Worm (Caenorhabditis elegans): ENCODE data around the gene C05C10.5.

Gene C05C10.5

ce11 chrII:9934570-9934969, 4.3 kb upstream of the C05C10.5 start (continued):
- TF ChIP-seq ztf-28 (GFP tag; IDR thresholded peaks at IDR 0.05) = no peak
- TF ChIP-seq let-607 (tag; optimal IDR thresholded peaks at IDR 0.05) = peak in 1 of 2 experiments; percentile 16
- TF ChIP-seq tlf-1 (GFP tag; optimal IDR thresholded peaks at IDR 0.05) = no peak
- no peak for TF ChIP-seq Y67H2A.10 (GFP tag; conservative IDR thresholded peaks at IDR 0.05)

- TF ChIP-seq F22D6.2 (tag; optimal IDR thresholded peaks at IDR 0.05) = no peak
- TF ChIP-seq nhr-80 (tag; optimal IDR thresholded peaks at IDR 0.05) = peak; percentile 6
- 0 out of 2 replicates have a peak, but pooled peaks have one; percentile 11 for TF ChIP-seq nfyb-1 (GFP tag; IDR thresholded peaks at IDR 0.05)
Observed at ce11 chrII:9935044-9935599, 3.7 kb upstream of the C05C10.5 start.

- TF ChIP-seq ztf-28 (GFP tag; IDR thresholded peaks at IDR 0.05) (no peak), ama-1 (optimal IDR thresholded peaks at IDR 0.05) (peak; percentile 4), ama-1 (GFP tag; optimal IDR thresholded peaks at IDR 0.05) (no peak), ztf-22 (GFP tag; optimal IDR thresholded peaks at IDR 0.05) (no peak)
Observed at ce11 chrII:9935664-9936063, 3.2 kb upstream of the C05C10.5 start.

ce11 chrII:9936859-9937258, 2.0 kb upstream of the C05C10.5 start, which contains the start of gene C05C10.3:
C05C10.3 (minus strand) TSS chrII:9936893.
- TF ChIP-seq repo-1 (tag; optimal IDR thresholded peaks at IDR 0.05) = no peak
- no peak for TF ChIP-seq rec-8 (tag; optimal IDR thresholded peaks at IDR 0.05)
- TF ChIP-seq ekl-4 (GFP tag; IDR thresholded peaks at IDR 0.05) = 0 out of 2 replicates have a peak, but pooled peaks have one; percentile 48
- TF ChIP-seq dox-1 (GFP tag; IDR thresholded peaks at IDR 0.05) = 0 out of 2 replicates have a peak, but pooled peaks have one; percentile 4

- TF ChIP-seq madf-10 (tag; optimal IDR thresholded peaks at IDR 0.05) (peak; percentile 34), ztf-18 (tag; optimal IDR thresholded peaks at IDR 0.05) (peak; percentile 6), ztf-3 (GFP tag; optimal IDR thresholded peaks at IDR 0.05) (no peak), mcd-1 (GFP tag; IDR thresholded peaks at IDR 0.05) (peak; percentile 47; the same call in 1 of the 2 replicates), madf-6 (GFP tag; IDR thresholded peaks at IDR 0.05) (0 out of 2 replicates have a peak, but pooled peaks have one; percentile 7), ceh-27 (GFP tag; optimal IDR thresholded peaks at IDR 0.05) (peak; percentile 3), athp-1 (tag; optimal IDR thresholded peaks at IDR 0.05) (no peak), ztf-25 (GFP tag; IDR thresholded peaks at IDR 0.05) (no peak), ztf-26 (tag; optimal IDR thresholded peaks at IDR 0.05) (peak; percentile 69), lin-26 (GFP tag; IDR thresholded peaks at IDR 0.05) (peak; percentile 14; the same call in 1 of the 2 replicates), somi-1 (GFP tag; optimal IDR thresholded peaks at IDR 0.05) (peak; percentile 78), lin-35 (GFP tag; optimal IDR thresholded peaks at IDR 0.05) (peak in 1 of 3 experiments; percentile 25), C06A6.2 (GFP tag; conservative IDR thresholded peaks at IDR 0.05) (peak; percentile 65; the same call in 1 of the 2 replicates), attf-3 (GFP tag; conservative IDR thresholded peaks at IDR 0.05) (no peak), tbp1 (GFP tag; optimal IDR thresholded peaks at IDR 0.05) (peak; percentile 38), C17E4.6 (GFP tag; IDR thresholded peaks at IDR 0.05) (0 out of 2 replicates have a peak, but pooled peaks have one; percentile 9), ZK185.1 (tag; optimal IDR thresholded peaks at IDR 0.05; ENCODE audit: poor library complexity, severe bottlenecking) (peak; percentile 34), F22D6.2 (tag; optimal IDR thresholded peaks at IDR 0.05) (peak; percentile 65), sptf-2 (GFP tag; optimal IDR thresholded peaks at IDR 0.05) (no peak), cebp-1 (GFP tag; IDR thresholded peaks at IDR 0.05) (no peak), cebp-1 (tag; optimal IDR thresholded peaks at IDR 0.05) (peak; percentile 55), B0336.3 (GFP tag; IDR thresholded peaks at IDR 0.05) (peak; percentile 49), let-526 (GFP tag; IDR thresholded peaks at IDR 0.05) (0 out of 2 replicates have a peak, but pooled peaks have one; percentile 59), ama-1 (optimal IDR thresholded peaks at IDR 0.05) (peak; percentile 90), ama-1 (GFP tag; optimal IDR thresholded peaks at IDR 0.05) (no peak), hlh-12 (tag; optimal IDR thresholded peaks at IDR 0.05) (no peak), B0019.2 (GFP tag; conservative IDR thresholded peaks at IDR 0.05) (no peak), snpc-1.3 (tag; optimal IDR thresholded peaks at IDR 0.05; ENCODE audit: insufficient read depth) (no peak), ekl-4 (GFP tag; IDR thresholded peaks at IDR 0.05) (0 out of 2 replicates have a peak, but pooled peaks have one; percentile 19), nhr-90 (tag; optimal IDR thresholded peaks at IDR 0.05) (peak; percentile 28), let-607 (tag; optimal IDR thresholded peaks at IDR 0.05) (peak; percentile 13 to 26)
Observed at ce11 chrII:9937611-9938010, 1.2 kb upstream of the C05C10.5 start.
